Worm (Caenorhabditis elegans): Measurements from ENCODE around the gene bath-33.

Gene bath-33

ce11 chrII:1606079-1606478 lies at the start of gene bath-33:
bath-33 (minus strand) TSS chrII:1606179.
- TF ChIP-seq fkh-2 (tag; optimal IDR thresholded peaks at IDR 0.05) (no peak), lin-39 (tag; optimal IDR thresholded peaks at IDR 0.05) (no peak), jun-1 (tag; optimal IDR thresholded peaks at IDR 0.05) (no peak), lin-15B (tag; optimal IDR thresholded peaks at IDR 0.05) (no peak), nhr-25 (tag; optimal IDR thresholded peaks at IDR 0.05) (no peak), ama-1 (optimal IDR thresholded peaks at IDR 0.05) (no peak)

DNA sequence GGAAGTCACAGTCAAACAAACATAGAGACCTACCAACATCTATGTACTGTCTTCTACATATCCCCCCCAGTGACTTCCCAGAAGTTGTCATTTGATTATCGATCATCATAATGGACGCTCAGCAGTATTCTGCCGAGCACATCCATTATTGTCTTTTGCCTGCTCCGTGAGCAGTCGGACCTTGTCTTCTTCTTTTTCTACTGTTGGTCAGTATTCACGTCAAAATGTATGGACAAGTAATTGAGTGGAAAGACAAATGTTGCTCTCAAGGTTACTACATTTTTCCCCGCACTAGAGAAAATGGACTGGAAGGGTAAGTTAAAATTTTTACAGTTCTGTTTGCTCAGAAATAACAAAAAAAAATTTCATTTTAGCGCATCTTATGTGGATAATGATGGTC lies 48.9 kb upstream of the bath-33 start, which contains the start of gene btb-12:
TSS of gene btb-12 (plus strand) at position 301 of the 400 bp plus-strand sequence.
- no peak for TF ChIP-seq elt-1 (tag; optimal IDR thresholded peaks at IDR 0.05)
- TF ChIP-seq lin-39 (tag; optimal IDR thresholded peaks at IDR 0.05) = no peak

DNA sequence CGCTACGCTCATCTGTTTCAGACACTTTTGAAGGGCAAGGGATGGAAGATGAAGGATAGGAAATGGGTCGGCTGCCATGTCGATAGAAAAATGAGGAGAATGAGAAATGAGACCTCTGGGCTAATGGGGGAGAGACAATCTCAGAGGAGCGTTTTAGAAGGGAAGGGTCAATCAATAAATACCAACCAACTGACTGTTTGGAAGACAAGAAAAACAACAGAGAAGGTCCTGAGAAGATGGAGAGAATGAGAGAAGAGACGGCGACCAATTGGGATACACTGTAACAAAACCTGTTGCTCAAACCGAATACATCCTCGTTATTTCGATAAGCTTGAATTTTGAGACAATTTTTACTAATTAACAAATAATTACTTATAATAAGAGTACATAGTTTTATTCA lies 47.4 kb upstream of the bath-33 start, which contains the start of gene fbxb-15:
TSS of gene fbxb-15 (minus strand) at position 101 of the 400 bp plus-strand sequence.
- TF ChIP-seq elt-3 (tag; optimal IDR thresholded peaks at IDR 0.05) (no peak), snpc-4 (tag; optimal IDR thresholded peaks at IDR 0.05) (no peak), ceh-9 (tag; optimal IDR thresholded peaks at IDR 0.05) (no peak), lin-39 (tag; optimal IDR thresholded peaks at IDR 0.05) (no peak), elt-1 (tag; optimal IDR thresholded peaks at IDR 0.05) (no peak), fkh-10 (GFP tag; optimal IDR thresholded peaks at IDR 0.05) (no peak), R02D3.7 (tag; optimal IDR thresholded peaks at IDR 0.05) (no peak), unc-62 (GFP tag; optimal IDR thresholded peaks at IDR 0.05) (no peak), ztf-4 (tag; optimal IDR thresholded peaks at IDR 0.05) (no peak), zag-1 (tag; optimal IDR thresholded peaks at IDR 0.05) (no peak)

DNA sequence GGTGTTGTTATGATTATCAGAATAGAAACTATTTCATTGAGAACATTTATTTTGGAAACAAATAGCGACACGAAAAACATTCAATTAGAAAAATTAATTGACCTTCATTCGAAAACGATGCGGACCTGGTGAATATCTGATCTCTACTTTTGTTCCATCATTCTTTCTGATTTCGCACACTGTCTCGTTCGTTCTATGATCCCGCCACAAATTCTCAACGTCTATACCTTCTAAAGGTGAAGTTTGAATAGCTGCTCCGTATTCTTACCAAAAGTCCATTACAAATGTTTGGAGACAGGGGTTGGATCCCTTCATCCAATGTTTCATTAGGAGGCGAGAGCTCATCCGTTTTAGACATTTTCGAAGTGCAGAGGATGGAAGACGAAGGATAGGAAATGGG lies 45.8 kb upstream of the bath-33 start, which contains the start of gene fbxb-16:
TSS of gene fbxb-16 (minus strand) at position 101 of the 400 bp plus-strand sequence.
- TF ChIP-seq fos-1 (tag; optimal IDR thresholded peaks at IDR 0.05) (no peak), fkh-10 (GFP tag; optimal IDR thresholded peaks at IDR 0.05) (peak; percentile 15), nhr-25 (tag; optimal IDR thresholded peaks at IDR 0.05) (no peak)

DNA sequence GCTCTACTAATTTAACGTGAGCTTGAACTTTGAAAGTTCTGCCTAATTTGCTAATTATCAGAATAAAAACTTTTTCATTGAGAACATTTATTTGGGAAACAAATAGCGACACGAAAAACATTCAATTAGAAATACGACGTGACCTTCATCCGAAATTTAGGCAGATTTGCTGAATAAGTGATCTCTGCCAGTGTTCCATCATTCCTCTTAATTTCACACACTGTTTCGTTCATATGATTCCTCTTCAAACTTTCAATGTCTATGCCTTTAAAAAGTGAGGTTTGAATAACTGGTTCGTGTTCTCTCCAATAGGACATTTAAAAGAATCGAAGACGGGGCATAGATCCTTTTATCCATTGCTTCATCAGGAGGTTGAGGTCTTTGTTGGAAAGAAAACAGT lies 44.5 kb upstream of the bath-33 start, which contains the start of gene fbxb-20:
TSS of gene fbxb-20 (minus strand) at position 101 of the 400 bp plus-strand sequence.
- TF ChIP-seq ceh-82 (tag; optimal IDR thresholded peaks at IDR 0.05) (no peak), pha-4 (tag; optimal IDR thresholded peaks at IDR 0.05) (no peak)

ce11 chrII:1648768-1649167 lies 42.8 kb upstream of the bath-33 start, which contains the start of gene fbxb-21:
fbxb-21 (minus strand) TSS chrII:1648868.
- TF ChIP-seq pqm-1 (tag; optimal IDR thresholded peaks at IDR 0.05) = no peak
- peak; percentile 44 for TF ChIP-seq fkh-10 (GFP tag; optimal IDR thresholded peaks at IDR 0.05)

DNA sequence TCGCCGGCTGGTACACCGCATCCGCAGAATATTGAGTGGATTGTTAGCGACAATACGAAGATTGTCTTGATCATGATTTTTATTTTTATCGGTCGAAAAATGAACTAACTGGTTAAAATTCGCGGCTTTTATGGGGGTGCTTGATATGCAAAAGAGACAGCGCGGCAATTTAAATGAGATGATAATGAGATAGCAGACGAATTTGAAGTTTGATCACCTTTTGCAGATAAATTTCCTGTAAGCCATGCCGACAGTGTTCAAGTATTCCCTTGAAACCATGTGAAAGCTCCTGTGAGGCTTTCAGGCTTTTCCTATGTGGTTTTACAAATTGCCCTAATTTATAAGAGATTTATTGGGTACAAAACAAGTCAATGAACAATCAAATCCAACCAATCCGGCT lies 40.2 kb upstream of the bath-33 start, which contains the start of gene ZC204.17:
TSS of gene ZC204.17 (minus strand) at position 101 of the 400 bp plus-strand sequence.
- TF ChIP-seq nhr-67 (tag; optimal IDR thresholded peaks at IDR 0.05) = no peak
- no peak for TF ChIP-seq ceh-9 (tag; optimal IDR thresholded peaks at IDR 0.05)
- TF ChIP-seq ceh-82 (tag; optimal IDR thresholded peaks at IDR 0.05) = no peak
- TF ChIP-seq ceh-16 (tag; optimal IDR thresholded peaks at IDR 0.05) = no peak
- TF ChIP-seq nhr-76 (tag; optimal IDR thresholded peaks at IDR 0.05) = no peak
- TF ChIP-seq egl-27 (tag; optimal IDR thresholded peaks at IDR 0.05) = no peak
- TF ChIP-seq nhr-12 (tag; optimal IDR thresholded peaks at IDR 0.05) = no peak
- no peak for TF ChIP-seq aly-2 (tag; optimal IDR thresholded peaks at IDR 0.05)
- TF ChIP-seq ceh-28 (tag; optimal IDR thresholded peaks at IDR 0.05) = no peak
- no peak for TF ChIP-seq nhr-77 (tag; optimal IDR thresholded peaks at IDR 0.05)
- TF ChIP-seq fkh-2 (tag; optimal IDR thresholded peaks at IDR 0.05) = no peak
- no peak for TF ChIP-seq fos-1 (tag; optimal IDR thresholded peaks at IDR 0.05)
- TF ChIP-seq tbx-2 (tag; optimal IDR thresholded peaks at IDR 0.05) = no peak
- TF ChIP-seq nhr-11 (tag; optimal IDR thresholded peaks at IDR 0.05) = no peak
- TF ChIP-seq ZK546.5 (tag; optimal IDR thresholded peaks at IDR 0.05) = no peak
- no peak for TF ChIP-seq ztf-11 (tag; optimal IDR thresholded peaks at IDR 0.05)
